Fruit fly (Drosophila melanogaster) whole organism, embryonic: ENCODE data around the gene Kaz-m1.

Experiments
- Bdp1 ChIP-seq: fragments of 200-800 bp; sonication (Bioruptor generic); optimal IDR thresholded peaks from 3 replicates; lab custom pipeline; 2016; ENCODE audit warnings: missing biosample characterization, missing genetic modification characterization
- BtbVII ChIP-seq: fragments of 200-800 bp; sonication (Bioruptor generic); optimal IDR thresholded peaks from 3 replicates; lab custom pipeline; 2017; ENCODE audit warnings: missing biosample characterization, mild to moderate bottlenecking, missing genetic modification characterization
- Bteb2 ChIP-seq: fragments of 200-800 bp; sonication (Bioruptor generic); optimal IDR thresholded peaks from 2 replicates; lab custom pipeline; 2016; ENCODE audit warnings: missing biosample characterization, missing genetic modification characterization
- CG10274 ChIP-seq: fragments of 200-800 bp; sonication (Bioruptor generic); optimal IDR thresholded peaks from 3 replicates; lab custom pipeline; 2017; ENCODE audit warnings: missing biosample characterization, mild to moderate bottlenecking, missing genetic modification characterization
- CG12071 ChIP-seq: fragments of 200-800 bp; sonication (Bioruptor generic); optimal IDR thresholded peaks from 3 replicates; lab custom pipeline; 2018; ENCODE audit warnings: missing biosample characterization, mild to moderate bottlenecking, missing genetic modification characterization
- CG13894 ChIP-seq: fragments of 200-800 bp; sonication (Bioruptor generic); optimal IDR thresholded peaks from 3 replicates; lab custom pipeline; 2018; ENCODE audit warnings: missing biosample characterization, mild to moderate bottlenecking, missing genetic modification characterization, moderate library complexity
- CG1603 ChIP-seq: fragments of 200-800 bp; sonication (Bioruptor generic); optimal IDR thresholded peaks from 2 replicates; lab custom pipeline; 2019; ENCODE audit warnings: missing biosample characterization, mild to moderate bottlenecking, missing genetic modification characterization, moderate library complexity
- CG1647 ChIP-seq: fragments of 200-800 bp; sonication (Bioruptor generic); optimal IDR thresholded peaks from 3 replicates; lab custom pipeline; 2016; ENCODE audit warnings: missing biosample characterization, missing genetic modification characterization
- CG17186 ChIP-seq: fragments of 200-800 bp; sonication (Bioruptor generic); optimal IDR thresholded peaks from 3 replicates; lab custom pipeline; 2017; ENCODE audit warnings: missing biosample characterization, missing genetic modification reagents, missing genetic modification characterization
- CG17568 ChIP-seq: fragments of 200-800 bp; sonication (Bioruptor generic); optimal IDR thresholded peaks from 2 replicates; lab custom pipeline; 2018; ENCODE audit warnings: missing biosample characterization, mild to moderate bottlenecking, missing genetic modification characterization, moderate library complexity
- CG31388 ChIP-seq: fragments of 200-800 bp; sonication (Bioruptor generic); optimal IDR thresholded peaks from 2 replicates; lab custom pipeline; 2016; ENCODE audit warnings: missing biosample characterization, missing genetic modification characterization
- CG3726 ChIP-seq: fragments of 200-800 bp; sonication (Bioruptor generic); IDR thresholded peaks from 3 replicates; pipeline ENCODE4, ENCODE4 v1.3.6; 2022; ENCODE audit warnings: missing biosample characterization, missing genetic modification characterization
- CG7839 ChIP-seq: fragments of 200-800 bp; sonication (Bioruptor generic); optimal IDR thresholded peaks from 3 replicates; lab custom pipeline; 2018; ENCODE audit warnings: missing biosample characterization, mild to moderate bottlenecking, missing genetic modification characterization, moderate library complexity
- CG8765 ChIP-seq: fragments of 200-800 bp; sonication (Bioruptor generic); IDR thresholded peaks from 2 replicates; pipeline ENCODE4 v1.3.6; 2022; ENCODE audit warnings: missing biosample characterization, missing genetic modification characterization
- CG8924 ChIP-seq: fragments of 200-800 bp; optimal IDR thresholded peaks from 3 replicates; lab custom pipeline; 2019; ENCODE audit warnings: missing biosample characterization, mild to moderate bottlenecking, missing genetic modification characterization, moderate library complexity
- D19A ChIP-seq: fragments of 200-800 bp; optimal IDR thresholded peaks from 3 replicates; lab custom pipeline; 2019; ENCODE audit warnings: missing biosample characterization, mild to moderate bottlenecking, missing genetic modification characterization, moderate library complexity
- Dek ChIP-seq: fragments of 200-800 bp; sonication (Bioruptor generic); optimal IDR thresholded peaks from 3 replicates; lab custom pipeline; 2019; ENCODE audit warnings: missing biosample characterization, mild to moderate bottlenecking, missing genetic modification characterization, moderate library complexity
- Doc2 ChIP-seq: fragments of 200-800 bp; sonication (Bioruptor generic); IDR thresholded peaks from 2 replicates; pipeline ENCODE4 v1.3.6; 2022; ENCODE audit warnings: missing biosample characterization, missing genetic modification characterization
- Dref ChIP-seq: fragments of 200-800 bp; sonication (Bioruptor generic); IDR thresholded peaks from 2 replicates; pipeline ENCODE4 v1.3.6; 2022; ENCODE audit warnings: missing biosample characterization, missing genetic modification characterization
- Ets65A ChIP-seq: fragments of 200-800 bp; sonication (Bioruptor generic); peaks from one replicate; lab custom pipeline; 2016; ENCODE audit warnings: missing biosample characterization, missing genetic modification characterization
- Fer2 ChIP-seq: fragments of 200-800 bp; sonication (Bioruptor generic); optimal IDR thresholded peaks from 2 replicates; lab custom pipeline; 2018; ENCODE audit warnings: missing biosample characterization, mild to moderate bottlenecking, missing genetic modification characterization, moderate library complexity
- Gsc ChIP-seq: fragments of 200-800 bp; sonication (Bioruptor generic); IDR thresholded peaks from 2 replicates; pipeline ENCODE4 v1.3.6; 2022; ENCODE audit warnings: missing biosample characterization, missing genetic modification characterization
- Myb ChIP-seq: fragments of 200-800 bp; sonication (Bioruptor generic); optimal IDR thresholded peaks from 2 replicates; lab custom pipeline; 2016; ENCODE audit warnings: missing biosample characterization, missing genetic modification characterization
- NfI ChIP-seq: fragments of 200-800 bp; sonication (Bioruptor generic); optimal IDR thresholded peaks from 3 replicates; lab custom pipeline; 2018; ENCODE audit warnings: missing biosample characterization, mild to moderate bottlenecking, missing genetic modification characterization, moderate library complexity
- TFAM ChIP-seq: fragments of 200-800 bp; sonication (Bioruptor generic); optimal IDR thresholded peaks from 2 replicates; lab custom pipeline; 2017; ENCODE audit warnings: missing biosample characterization, missing genetic modification characterization, inconsistent platforms
- amos ChIP-seq: fragments of 200-800 bp; sonication (Bioruptor generic); IDR thresholded peaks from 2 replicates; pipeline ENCODE4 v1.3.6; 2022; ENCODE audit warnings: missing biosample characterization, missing genetic modification characterization; ENCODE audit not compliant: partially characterized antibody
- cg ChIP-seq: fragments of 200-800 bp; sonication (Bioruptor generic); optimal IDR thresholded peaks from 3 replicates; lab custom pipeline; 2019; ENCODE audit warnings: missing biosample characterization, mild to moderate bottlenecking, missing genetic modification characterization, moderate library complexity
- dm ChIP-seq: fragments of 200-800 bp; sonication (Bioruptor generic); optimal IDR thresholded peaks from 3 replicates; lab custom pipeline; 2016; ENCODE audit warnings: missing biosample characterization, missing genetic modification characterization
- dysf ChIP-seq: fragments of 200-800 bp; sonication (Bioruptor generic); IDR thresholded peaks from 3 replicates; pipeline ENCODE4 v1.3.6; 2022; ENCODE audit warnings: missing biosample characterization, missing genetic modification characterization
- en ChIP-seq: fragments of 200-800 bp; sonication (Bioruptor generic); optimal IDR thresholded peaks from 2 replicates; lab custom pipeline; 2016; ENCODE audit warnings: missing biosample characterization, missing genetic modification characterization
- esg ChIP-seq: fragments of 200-800 bp; sonication (Bioruptor generic); conservative IDR thresholded peaks from 2 replicates; pipeline ENCODE4 v1.3.6; 2022; ENCODE audit warnings: missing biosample characterization, missing genetic modification characterization
- exex ChIP-seq: fragments of 200-800 bp; sonication (Bioruptor generic); optimal IDR thresholded peaks from 4 replicates; lab custom pipeline; 2018; ENCODE audit warnings: missing biosample characterization, mild to moderate bottlenecking, missing genetic modification characterization, moderate library complexity
- gt ChIP-seq: fragments of 200-800 bp; sonication (Bioruptor generic); IDR thresholded peaks from 2 replicates; pipeline ENCODE4 v1.3.6; 2022; ENCODE audit warnings: missing biosample characterization, missing genetic modification characterization
- h ChIP-seq: fragments of >200 bp; optimal IDR thresholded peaks from 2 replicates; lab custom pipeline; 2017
- hbn ChIP-seq: fragments of 200-800 bp; sonication (Bioruptor generic); IDR thresholded peaks from 2 replicates; pipeline ENCODE4 v1.3.6; 2022; ENCODE audit warnings: missing biosample characterization, missing genetic modification characterization; ENCODE audit not compliant: partially characterized antibody
- inv ChIP-seq: fragments of 200-800 bp; sonication (Bioruptor generic); IDR thresholded peaks from 2 replicates; pipeline ENCODE4 v1.3.6; 2022; ENCODE audit warnings: missing biosample characterization, missing genetic modification characterization; ENCODE audit not compliant: partially characterized antibody
- jigr1 ChIP-seq: fragments of 200-800 bp; sonication (Bioruptor generic); IDR thresholded peaks from 3 replicates; pipeline ENCODE4 v1.3.6; 2022; ENCODE audit warnings: missing biosample characterization, missing genetic modification characterization
- jumu ChIP-seq: fragments of 200-800 bp; sonication (Bioruptor generic); optimal IDR thresholded peaks from 3 replicates; lab custom pipeline; 2016; ENCODE audit warnings: missing biosample characterization, missing genetic modification characterization
- maf-S ChIP-seq: fragments of 200-800 bp; sonication (Bioruptor generic); optimal IDR thresholded peaks from 2 replicates; lab custom pipeline; 2016; ENCODE audit warnings: missing biosample characterization, missing genetic modification characterization
- mirr ChIP-seq: fragments of 200-800 bp; sonication (Bioruptor generic); optimal IDR thresholded peaks from 3 replicates; lab custom pipeline; 2018; ENCODE audit warnings: missing biosample characterization, mild to moderate bottlenecking, missing genetic modification characterization
- nau ChIP-seq: fragments of 200-800 bp; sonication (Bioruptor generic); optimal IDR thresholded peaks from 3 replicates; lab custom pipeline; 2017; ENCODE audit warnings: missing biosample characterization, mild to moderate bottlenecking, missing genetic modification characterization, missing genetic modification reagents
- oc ChIP-seq: fragments of 200-800 bp; sonication (Bioruptor generic); optimal IDR thresholded peaks from 2 replicates; lab custom pipeline; 2018; ENCODE audit warnings: missing biosample characterization, mild to moderate bottlenecking, missing genetic modification characterization, moderate library complexity
- pita ChIP-seq: fragments of 200-800 bp; sonication (Bioruptor generic); optimal IDR thresholded peaks from 2 replicates; lab custom pipeline; 2017; ENCODE audit warnings: missing biosample characterization, mild to moderate bottlenecking, missing genetic modification characterization
- psq ChIP-seq: fragments of 200-800 bp; sonication (Bioruptor generic); optimal IDR thresholded peaks from 2 replicates; lab custom pipeline; 2017; ENCODE audit warnings: missing biosample characterization, missing genetic modification characterization
- pzg ChIP-seq: fragments of 200-800 bp; sonication (Bioruptor generic); optimal IDR thresholded peaks from 3 replicates; lab custom pipeline; 2018; ENCODE audit warnings: missing biosample characterization, mild to moderate bottlenecking, missing genetic modification characterization, moderate library complexity
- repo ChIP-seq: fragments of 200-800 bp; sonication (Bioruptor generic); optimal IDR thresholded peaks from 2 replicates; lab custom pipeline; 2016; ENCODE audit warnings: missing biosample characterization, missing genetic modification characterization
- row ChIP-seq: fragments of 200-800 bp; sonication (Bioruptor generic); IDR thresholded peaks from 3 replicates; pipeline ENCODE4 v1.3.6; 2022; ENCODE audit warnings: missing biosample characterization, missing genetic modification characterization
- slbo ChIP-seq: fragments of 200-800 bp; sonication (Bioruptor generic); IDR thresholded peaks from 2 replicates; pipeline ENCODE4 v1.3.6; 2022; ENCODE audit warnings: missing biosample characterization, missing genetic modification characterization
- tap ChIP-seq: fragments of 200-800 bp; optimal IDR thresholded peaks from 3 replicates; lab custom pipeline; 2019; ENCODE audit warnings: missing biosample characterization, mild to moderate bottlenecking, missing genetic modification characterization, moderate library complexity
- trem ChIP-seq: fragments of 200-800 bp; optimal IDR thresholded peaks from 3 replicates; lab custom pipeline; 2019; ENCODE audit warnings: missing biosample characterization, mild to moderate bottlenecking, missing genetic modification characterization, moderate library complexity
- usp ChIP-seq: fragments of >200 bp; optimal IDR thresholded peaks from 2 replicates; lab custom pipeline; 2017; ENCODE audit warnings: missing biosample characterization, missing genetic modification characterization
- yki ChIP-seq: fragments of >200 bp; optimal IDR thresholded peaks from 3 replicates; lab custom pipeline; 2018

Gene Kaz-m1

dm6 chr3R:26014262-26014833, at the start of gene Kaz-m1 (continued):
- TF ChIP-seq row (GFP tag; lab: Robert Waterston, UW) (peak; percentile 87), Dref (GFP tag; lab: Robert Waterston, UW) (no peak), TFAM (GFP tag; lab: Kevin White, UChicago) (no peak), Fer2 (no peak), CG8924 (tag; lab: Kevin White, UChicago) (peak; percentile 70), CG7839 (tag; lab: Kevin White, UChicago) (peak; percentile 74), esg (GFP tag; lab: Robert Waterston, UW) (no peak), Gsc (no peak), Myb (GFP tag; lab: Kevin White, UChicago) (no peak), h (lab: Kevin White, UChicago) (no peak), exex (tag; lab: Kevin White, UChicago) (peak; percentile 41), repo (GFP tag; lab: Kevin White, UChicago) (no peak), amos (GFP tag; lab: Robert Waterston, UW) (no peak), Dek (tag; lab: Kevin White, UChicago) (peak; percentile 50), jigr1 (GFP tag; lab: Robert Waterston, UW) (no peak), oc (tag; lab: Kevin White, UChicago) (peak; percentile 17), mirr (GFP tag; lab: Kevin White, UChicago) (peak; percentile 4), D19A (tag; lab: Kevin White, UChicago) (peak; percentile 99), CG17186 (GFP tag; lab: Kevin White, UChicago) (no peak), nau (GFP tag; lab: Kevin White, UChicago) (no peak), usp (no peak), Doc2 (GFP tag; lab: Robert Waterston, UW) (no peak), CG3726 (GFP tag; lab: Robert Waterston, UW) (no peak), CG1603 (tag; lab: Kevin White, UChicago) (no peak), CG17568 (GFP tag; lab: Kevin White, UChicago) (no peak), psq (no peak), en (GFP tag; lab: Kevin White, UChicago) (no peak), CG13894 (tag; lab: Kevin White, UChicago) (peak; percentile 21), Bdp1 (no peak), jumu (GFP tag; lab: Kevin White, UChicago) (no peak), CG31388 (no peak), tap (tag; lab: Kevin White, UChicago) (peak; percentile 59), maf-S (no peak), inv (GFP tag; lab: Robert Waterston, UW) (no peak), CG12071 (GFP tag; lab: Kevin White, UChicago) (no peak), BtbVII (GFP tag; lab: Kevin White, UChicago) (peak; percentile 43), cg (GFP tag; lab: Kevin White, UChicago) (no peak), slbo (GFP tag; lab: Robert Waterston, UW) (peak; percentile 50; the same call in 1 of the 2 replicates), Ets65A (no peak), yki (no peak), Bteb2 (GFP tag; lab: Kevin White, UChicago) (no peak), trem (tag; lab: Kevin White, UChicago) (peak; percentile 53), dm (GFP tag; lab: Kevin White, UChicago) (no peak), gt (GFP tag; lab: Robert Waterston, UW) (no peak), pita (GFP tag; lab: Kevin White, UChicago) (no peak), dysf (GFP tag; lab: Robert Waterston, UW) (no peak; the same call in 2 of the 3 replicates), pzg (no peak), NfI (GFP tag; lab: Kevin White, UChicago) (no peak), CG10274 (GFP tag; lab: Kevin White, UChicago) (no peak), hbn (no peak), CG8765 (GFP tag; lab: Robert Waterston, UW) (no peak), CG1647 (GFP tag; lab: Kevin White, UChicago) (no peak)
